Worm (Caenorhabditis elegans) whole organism, L1 larva: ENCODE results near the gene nhr-119.

Source experiments
- ama-1 ChIP-seq: fragments of 150-350 bp; optimal IDR thresholded peaks from 2 replicates; lab custom pipeline; 2014
- snpc-4 ChIP-seq: fragments of 150-350 bp; optimal IDR thresholded peaks from 2 replicates; lab custom pipeline; 2014; ENCODE audit warnings: missing biosample characterization, missing genetic modification characterization

DNA sequence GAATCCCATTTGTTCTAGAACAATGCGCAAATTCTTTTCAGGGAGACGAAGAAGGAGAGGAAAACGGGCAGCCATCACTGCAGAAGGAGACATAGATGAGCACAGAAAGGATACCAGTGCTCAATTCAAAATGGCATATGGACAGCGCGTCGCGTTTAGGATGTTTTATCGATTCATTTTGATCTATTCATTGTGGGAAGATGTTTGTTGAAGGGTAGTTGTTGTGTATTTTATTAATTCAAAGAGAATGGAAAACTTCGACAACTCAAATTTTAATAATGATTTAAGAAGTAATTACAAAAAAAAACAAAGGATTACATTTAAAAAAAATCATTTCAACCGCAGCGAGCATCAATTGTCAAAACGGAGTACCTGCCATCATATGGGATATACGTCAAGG lies 28.2 kb downstream of the nhr-119 start, which contains the start of gene sdz-10:
- TF ChIP-seq ama-1 (lab: Kevin White, UChicago) (no peak), snpc-4 (no peak)
